Fruit fly (Drosophila melanogaster) whole organism, wandering third instar larva: Measurements from ENCODE around the gene CG2816.

ENCODE experiments used
- Abd-B ChIP-seq: fragments of >200 bp; optimal IDR thresholded peaks from 2 replicates; lab custom pipeline; 2017; ENCODE audit warnings: missing biosample characterization, missing genetic modification characterization
- CG32264 ChIP-seq: fragments of 200-800 bp; sonication (Bioruptor generic); optimal IDR thresholded peaks from 2 replicates; lab custom pipeline; 2016; ENCODE audit warnings: missing biosample characterization, missing genetic modification characterization
- CG9705 ChIP-seq: fragments of 200-800 bp; sonication (Bioruptor generic); optimal IDR thresholded peaks from 2 replicates; lab custom pipeline; 2018; ENCODE audit warnings: missing biosample characterization, mild to moderate bottlenecking, missing genetic modification characterization
- CrebA ChIP-seq: fragments of 200-800 bp; sonication (Bioruptor generic); optimal IDR thresholded peaks from 2 replicates; lab custom pipeline; 2016; ENCODE audit warnings: missing biosample characterization, mild to moderate bottlenecking, missing genetic modification characterization, borderline replicate concordance
- Dfd ChIP-seq: fragments of >200 bp; optimal IDR thresholded peaks from 2 replicates; lab custom pipeline; 2017; ENCODE audit warnings: missing biosample characterization, missing genetic modification characterization
- GATAd ChIP-seq: sonication (Bioruptor generic); optimal IDR thresholded peaks from 2 replicates; lab custom pipeline; 2016; ENCODE audit warnings: missing biosample characterization, missing genetic modification characterization
- HLH106 ChIP-seq: fragments of 200-800 bp; optimal IDR thresholded peaks from 3 replicates; lab custom pipeline; 2019; ENCODE audit warnings: missing biosample characterization, mild to moderate bottlenecking, missing genetic modification characterization, moderate library complexity
- Hnf4 ChIP-seq: fragments of 200-800 bp; sonication (Bioruptor generic); optimal IDR thresholded peaks from 2 replicates; lab custom pipeline; 2016; ENCODE audit warnings: missing biosample characterization, mild to moderate bottlenecking, missing genetic modification characterization
- Hr78 ChIP-seq: fragments of >200 bp; optimal IDR thresholded peaks from 2 replicates; lab custom pipeline; 2017; ENCODE audit warnings: missing biosample characterization, missing genetic modification characterization
- Hr83 ChIP-seq: fragments of 200-300 bp; sonication (Bioruptor generic); optimal IDR thresholded peaks from 2 replicates; lab custom pipeline; 2016; ENCODE audit warnings: missing biosample characterization, mild to moderate bottlenecking, missing genetic modification characterization, moderate library complexity; ENCODE audit not compliant: poor library complexity, severe bottlenecking
- Jra ChIP-seq: sonication (Bioruptor generic); optimal IDR thresholded peaks from 2 replicates; lab custom pipeline; 2016; ENCODE audit warnings: missing biosample characterization, missing genetic modification characterization
- Mio ChIP-seq: sonication (Bioruptor generic); optimal IDR thresholded peaks from 2 replicates; lab custom pipeline; 2016; ENCODE audit warnings: missing biosample characterization, missing genetic modification characterization
- Myc ChIP-seq: fragments of >200 bp; optimal IDR thresholded peaks from 2 replicates; lab custom pipeline; 2017
- N ChIP-seq: fragments of >200 bp; optimal IDR thresholded peaks from 2 replicates; lab custom pipeline; 2018; ENCODE audit warnings: missing biosample characterization, missing external identifiers, missing genetic modification characterization
- OdsH ChIP-seq: fragments of 200-800 bp; sonication (Bioruptor generic); optimal IDR thresholded peaks from 2 replicates; lab custom pipeline; 2016; ENCODE audit warnings: missing biosample characterization, mild to moderate bottlenecking, missing genetic modification characterization
- Sp1 ChIP-seq: fragments of 200-800 bp; sonication (Bioruptor generic); optimal IDR thresholded peaks from 3 replicates; lab custom pipeline; 2019; ENCODE audit warnings: missing biosample characterization, mild to moderate bottlenecking, missing genetic modification characterization, moderate library complexity
- Vsx2 ChIP-seq: fragments of 200-300, 225-300 bp; sonication (Bioruptor generic); optimal IDR thresholded peaks from 2 replicates; lab custom pipeline; 2018; ENCODE audit warnings: missing biosample characterization, missing genetic modification characterization; ENCODE audit not compliant: partially characterized antibody
- brk ChIP-seq: fragments of 200-800 bp; sonication (Bioruptor generic); optimal IDR thresholded peaks from 2 replicates; lab custom pipeline; 2016; ENCODE audit warnings: missing biosample characterization, mild to moderate bottlenecking, missing genetic modification characterization
- dl ChIP-seq, 2 experiments: fragments of 175-275, 200-275 bp in 1 of 2; fragments of 200-275 bp in 1 of 2; sonication (Bioruptor generic); optimal IDR thresholded peaks; lab custom pipeline; 2018; ENCODE audit warnings: mild to moderate bottlenecking in 2 of 2, missing biosample characterization in 2 of 2, missing genetic modification characterization in 2 of 2, moderate library complexity in 2 of 2; ENCODE audit not compliant: partially characterized antibody in 2 of 2, insufficient read depth in 1 of 2
- dmrt93B ChIP-seq: fragments of 200-800 bp; sonication (Bioruptor generic); optimal IDR thresholded peaks from 2 replicates; lab custom pipeline; 2018; ENCODE audit warnings: missing biosample characterization, mild to moderate bottlenecking, missing genetic modification characterization
- dsf ChIP-seq: sonication (Bioruptor generic); optimal IDR thresholded peaks from 2 replicates; lab custom pipeline; 2016; ENCODE audit warnings: missing biosample characterization, missing genetic modification characterization, borderline replicate concordance
- ey ChIP-seq: fragments of 200-800 bp; sonication (Bioruptor generic); optimal IDR thresholded peaks from 2 replicates; lab custom pipeline; 2016; ENCODE audit warnings: missing biosample characterization, missing genetic modification characterization
- fru ChIP-seq: fragments of 200-800 bp; sonication (Bioruptor generic); optimal IDR thresholded peaks from 3 replicates; lab custom pipeline; 2016; ENCODE audit warnings: missing biosample characterization, mild to moderate bottlenecking, missing genetic modification characterization
- h ChIP-seq: fragments of 200-800 bp; sonication (Bioruptor generic); optimal IDR thresholded peaks from 3 replicates; lab custom pipeline; 2016; ENCODE audit warnings: missing biosample characterization, mild to moderate bottlenecking, missing genetic modification characterization
- jim ChIP-seq: fragments of 175-275, 200-325 bp; sonication (Bioruptor generic); optimal IDR thresholded peaks from 2 replicates; lab custom pipeline; 2016; ENCODE audit warnings: missing biosample characterization, mild to moderate bottlenecking, missing genetic modification characterization
- lola ChIP-seq: fragments of >200 bp; optimal IDR thresholded peaks from 2 replicates; lab custom pipeline; 2017; ENCODE audit warnings: missing biosample characterization, missing genetic modification characterization
- pan ChIP-seq: fragments of >200 bp; optimal IDR thresholded peaks from 2 replicates; lab custom pipeline; 2017
- psq ChIP-seq: fragments of 200-800 bp; sonication (Bioruptor generic); optimal IDR thresholded peaks from 3 replicates; lab custom pipeline; 2017; ENCODE audit warnings: missing biosample characterization, mild to moderate bottlenecking, missing genetic modification characterization, moderate library complexity
- sage ChIP-seq: fragments of 200-800 bp; sonication (Bioruptor generic); optimal IDR thresholded peaks from 2 replicates; lab custom pipeline; 2016; ENCODE audit warnings: missing biosample characterization, mild to moderate bottlenecking, missing genetic modification characterization
- sv ChIP-seq: fragments of 200-800 bp; sonication (Bioruptor generic); optimal IDR thresholded peaks from 3 replicates; lab custom pipeline; 2016; ENCODE audit warnings: missing biosample characterization, missing genetic modification characterization
- tai ChIP-seq: sonication (Bioruptor generic); optimal IDR thresholded peaks from 2 replicates; lab custom pipeline; 2016; ENCODE audit warnings: missing biosample characterization, missing genetic modification characterization
- usp ChIP-seq: fragments of >200 bp; optimal IDR thresholded peaks from 2 replicates; lab custom pipeline; 2017; ENCODE audit warnings: missing biosample characterization, missing genetic modification characterization
- woc ChIP-seq: sonication (Bioruptor generic); optimal IDR thresholded peaks from 2 replicates; lab custom pipeline; 2016; ENCODE audit warnings: missing biosample characterization, mild to moderate bottlenecking, missing genetic modification characterization

Gene CG2816

dm6 chr2L:3697772-3698171 lies 5.7 kb upstream of the CG2816 start, which contains the start of gene CG3604:
CG3604 (minus strand) TSS chr2L:3697872.
- TF ChIP-seq jim (no peak), Jra (no peak), tai (GFP tag; lab: Kevin White, UChicago) (no peak), dsf (GFP tag; lab: Kevin White, UChicago) (no peak), fru (no peak), Myc (no peak), CG9705 (GFP tag; lab: Kevin White, UChicago) (no peak), Abd-B (GFP tag; lab: Kevin White, UChicago) (no peak), usp (GFP tag; lab: Kevin White, UChicago) (no peak), woc (GFP tag; lab: Kevin White, UChicago) (no peak), sage (GFP tag; lab: Kevin White, UChicago) (no peak), HLH106 (no peak), dl (GFP tag; optimal IDR thresholded peaks at IDR 0.05; lab: Kevin White, UChicago; ENCODE audit: insufficient read depth in 1 of 2, partially characterized antibody in 2 of 2) (no peak), CrebA (no peak), pan (lab: Kevin White, UChicago) (no peak), lola (GFP tag; lab: Kevin White, UChicago) (no peak), brk (no peak), Hr83 (no peak), Vsx2 (GFP tag; lab: Kevin White, UChicago) (no peak)

- TF ChIP-seq Jra: no peak
- TF ChIP-seq sv: no peak
- TF ChIP-seq woc (GFP tag; lab: Kevin White, UChicago): no peak
- TF ChIP-seq Hr78 (GFP tag; lab: Kevin White, UChicago): no peak
- TF ChIP-seq Myc: no peak
- no peak for TF ChIP-seq N (GFP tag; lab: Kevin White, UChicago)
- no peak for TF ChIP-seq tai (GFP tag; lab: Kevin White, UChicago)
- no peak for TF ChIP-seq ey (GFP tag; lab: Kevin White, UChicago)
- TF ChIP-seq Sp1 (GFP tag; lab: Kevin White, UChicago): no peak
- TF ChIP-seq CG32264 (GFP tag; lab: Kevin White, UChicago): no peak
- no peak for TF ChIP-seq Hnf4 (GFP tag; lab: Kevin White, UChicago)
- no peak for TF ChIP-seq CrebA
- TF ChIP-seq brk: no peak
- no peak for TF ChIP-seq Dfd (GFP tag; lab: Kevin White, UChicago)
- TF ChIP-seq Abd-B (GFP tag; lab: Kevin White, UChicago): no peak
- TF ChIP-seq HLH106: no peak
These were observed 4.4 kb upstream of the CG2816 start, which contains the start of the genes CG10031 and CG42464 for dm6 chr2L:3698992-3699514. CG10031 (minus strand) TSS chr2L:3699092. CG42464 (plus strand) TSS chr2L:3699464.

- TF ChIP-seq usp (GFP tag; lab: Kevin White, UChicago) (no peak), dl (GFP tag; optimal IDR thresholded peaks at IDR 0.05; lab: Kevin White, UChicago; ENCODE audit: insufficient read depth in 1 of 2, partially characterized antibody in 2 of 2) (no peak), Myc (no peak), Hnf4 (GFP tag; lab: Kevin White, UChicago) (no peak), CrebA (no peak), h (GFP tag; lab: Kevin White, UChicago) (no peak), lola (GFP tag; lab: Kevin White, UChicago) (no peak), pan (lab: Kevin White, UChicago) (no peak), Dfd (GFP tag; lab: Kevin White, UChicago) (no peak), HLH106 (no peak), tai (GFP tag; lab: Kevin White, UChicago) (no peak), Hr83 (no peak), Mio (GFP tag; lab: Kevin White, UChicago) (no peak), N (GFP tag; lab: Kevin White, UChicago) (no peak), psq (GFP tag; lab: Kevin White, UChicago) (no peak), jim (no peak), woc (GFP tag; lab: Kevin White, UChicago) (no peak), Abd-B (GFP tag; lab: Kevin White, UChicago) (no peak), Jra (no peak)
These were observed 3.6 kb upstream of the CG2816 start, which contains the start of gene CG42465 for dm6 chr2L:3699895-3700294. CG42465 (plus strand) TSS chr2L:3700195.

- no peak for TF ChIP-seq CG9705 (GFP tag; lab: Kevin White, UChicago)
- no peak for TF ChIP-seq HLH106
- no peak for TF ChIP-seq brk
- TF ChIP-seq Abd-B (GFP tag; lab: Kevin White, UChicago): no peak
- no peak for TF ChIP-seq lola (GFP tag; lab: Kevin White, UChicago)
- TF ChIP-seq Mio (GFP tag; lab: Kevin White, UChicago): no peak
- TF ChIP-seq GATAd: no peak
- TF ChIP-seq fru: no peak
- no peak for TF ChIP-seq Vsx2 (GFP tag; lab: Kevin White, UChicago)
- no peak for TF ChIP-seq OdsH (GFP tag; lab: Kevin White, UChicago)
- no peak for TF ChIP-seq dmrt93B (GFP tag; lab: Kevin White, UChicago)
- no peak for TF ChIP-seq psq (GFP tag; lab: Kevin White, UChicago)
- no peak for TF ChIP-seq dl (GFP tag; optimal IDR thresholded peaks at IDR 0.05; lab: Kevin White, UChicago; ENCODE audit: insufficient read depth in 1 of 2, partially characterized antibody in 2 of 2)
- no peak for TF ChIP-seq jim
- no peak for TF ChIP-seq CG32264 (GFP tag; lab: Kevin White, UChicago)
- no peak for TF ChIP-seq dsf (GFP tag; lab: Kevin White, UChicago)
- no peak for TF ChIP-seq h (GFP tag; lab: Kevin White, UChicago)
These were observed 3.1 kb upstream of the CG2816 start, which contains the start of gene Sfp24C1 for dm6 chr2L:3700374-3700773. Sfp24C1 (plus strand) TSS chr2L:3700674.
